Fruit fly (Drosophila melanogaster): ENCODE results near the gene Rilpl.

- TF ChIP-seq CG34406 (GFP tag; optimal IDR thresholded peaks at IDR 0.05) (no peak), CG6808 (GFP tag; optimal IDR thresholded peaks at IDR 0.05) (no peak), Ets21C (GFP tag; optimal IDR thresholded peaks at IDR 0.05) (no peak)
Measured at dm6 chrX:1405779-1406178, 12.9 kb downstream of the Rilpl start.
